Worm (Caenorhabditis elegans) whole organism, mixed stage, embryonic: ENCODE data around the gene mboa-3.

Experiments used
- bed-3 ChIP-seq: fragments of 200-800 bp; sonication (Bioruptor generic); optimal IDR thresholded peaks from 3 replicates; lab custom pipeline; 2018; ENCODE audit warnings: mild to moderate bottlenecking, missing genetic modification characterization, moderate library complexity, missing compliant biosample characterization
- ceh-83 ChIP-seq: fragments of 200-800 bp; sonication (Bioruptor generic); optimal IDR thresholded peaks from 2 replicates; lab custom pipeline; 2018; ENCODE audit warnings: mild to moderate bottlenecking, missing genetic modification characterization, missing compliant biosample characterization
- elt-1 ChIP-seq: sonication (generic microtip); optimal IDR thresholded peaks from 2 replicates; lab custom pipeline; 2017; ENCODE audit warnings: missing genetic modification characterization, mild to moderate bottlenecking, missing compliant biosample characterization, antibody characterized with exemption, moderate library complexity, borderline replicate concordance; ENCODE audit not compliant: insufficient read depth
- elt-3 ChIP-seq: fragments of 150-350 bp; optimal IDR thresholded peaks from 2 replicates; lab custom pipeline; 2014; ENCODE audit warnings: missing biosample characterization, missing genetic modification characterization
- lsy-2 ChIP-seq: fragments of 150-350 bp; optimal IDR thresholded peaks from 2 replicates; lab custom pipeline; 2014; ENCODE audit warnings: missing biosample characterization, missing genetic modification characterization
- mep-1 ChIP-seq: fragments of 150-350 bp; optimal IDR thresholded peaks from 2 replicates; lab custom pipeline; 2017; ENCODE audit warnings: missing biosample characterization, missing genetic modification reagents, missing genetic modification characterization, inconsistent platforms
- nhr-2 ChIP-seq: fragments of 150-350 bp; optimal IDR thresholded peaks from 2 replicates; lab custom pipeline; 2014; ENCODE audit warnings: missing biosample characterization, missing genetic modification characterization
- pha-4 ChIP-seq: fragments of 150-350 bp; optimal IDR thresholded peaks from 2 replicates; lab custom pipeline; 2018; ENCODE audit warnings: missing biosample characterization, missing genetic modification reagents, missing genetic modification characterization
- ztf-11 ChIP-seq: fragments of 150-350 bp; optimal IDR thresholded peaks from 2 replicates; lab custom pipeline; 2014; ENCODE audit warnings: missing biosample characterization, missing genetic modification characterization

DNA sequence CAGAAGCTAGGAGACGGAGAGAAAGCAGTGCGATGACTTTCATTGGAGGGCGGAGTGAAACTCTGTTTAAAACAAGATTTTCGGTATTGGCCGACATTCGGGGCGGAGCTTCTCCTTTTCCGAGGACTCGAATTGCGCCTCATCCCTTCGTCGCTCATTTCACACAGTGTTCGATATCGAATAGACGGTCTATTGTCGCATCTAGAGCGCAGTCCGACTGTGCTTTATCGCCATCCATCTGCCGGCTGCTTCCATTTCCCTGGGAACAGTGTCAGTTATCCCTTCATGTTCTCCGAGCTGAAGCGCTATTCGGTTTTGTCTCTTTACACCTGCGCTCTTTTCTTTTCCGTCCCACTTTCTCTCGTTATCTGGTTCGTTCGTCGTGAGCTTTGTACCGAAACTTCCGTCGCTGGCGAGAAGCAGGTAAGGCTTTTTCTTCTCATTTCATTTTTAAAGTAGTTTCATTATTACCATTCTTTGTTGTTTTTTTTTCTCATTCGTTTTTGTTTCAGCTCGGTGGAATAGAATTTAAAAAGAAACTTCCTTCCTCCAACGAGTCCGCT is 29.7 kb downstream of the mboa-3 start, which contains the start of the genes bus-8A and bus-8B:
- TF ChIP-seq ceh-83 (GFP tag; lab: Kevin White, UChicago) (no peak), pha-4 (tag; lab: Kevin White, UChicago) (no peak), elt-3 (tag; lab: Kevin White, UChicago) (no peak), lsy-2 (tag; lab: Kevin White, UChicago) (no peak), ztf-11 (tag; lab: Kevin White, UChicago) (no peak), nhr-2 (tag; lab: Kevin White, UChicago) (no peak), mep-1 (tag; lab: Kevin White, UChicago) (no peak), bed-3 (GFP tag; lab: Kevin White, UChicago) (no peak), elt-1 (no peak)
